Fruit fly (Drosophila melanogaster) whole organism, embryonic: ENCODE results near the gene Schip1.
A peak's percentile ranks its signal among the peaks of the same experiment; 100 is the strongest.

ENCODE experiments used
- CG11560 ChIP-seq: fragments of 200-800 bp; sonication (Bioruptor generic); IDR thresholded peaks from 3 replicates; pipeline ENCODE4 v1.3.6; 2022; ENCODE audit warnings: missing biosample characterization, missing genetic modification characterization
- CG11723 ChIP-seq: fragments of 200-800 bp; sonication (Bioruptor generic); optimal IDR thresholded peaks from 2 replicates; lab custom pipeline; 2017; ENCODE audit warnings: missing biosample characterization, mild to moderate bottlenecking, missing genetic modification characterization
- CG12659 ChIP-seq: fragments of 200-800 bp; sonication (Bioruptor generic); optimal IDR thresholded peaks from 3 replicates; lab custom pipeline; 2017; ENCODE audit warnings: mild to moderate bottlenecking, missing biosample characterization, missing genetic modification reagents, missing genetic modification characterization
- CG13775 ChIP-seq: fragments of 200-800 bp; sonication (Bioruptor generic); optimal IDR thresholded peaks from 3 replicates; lab custom pipeline; 2017; ENCODE audit warnings: missing biosample characterization, mild to moderate bottlenecking, missing genetic modification characterization
- CG13894 ChIP-seq: fragments of 200-800 bp; sonication (Bioruptor generic); optimal IDR thresholded peaks from 3 replicates; lab custom pipeline; 2018; ENCODE audit warnings: missing biosample characterization, mild to moderate bottlenecking, missing genetic modification characterization, moderate library complexity
- CG14441 ChIP-seq: fragments of 200-800 bp; sonication (Bioruptor generic); IDR thresholded peaks from 2 replicates; pipeline ENCODE4 v1.3.6; 2022; ENCODE audit warnings: missing biosample characterization, missing genetic modification characterization
- CG15479 ChIP-seq: fragments of 200-800 bp; sonication (Bioruptor generic); optimal IDR thresholded peaks from 3 replicates; lab custom pipeline; 2019; ENCODE audit warnings: missing biosample characterization, mild to moderate bottlenecking, missing genetic modification characterization, moderate library complexity
- CG1603 ChIP-seq: fragments of 200-800 bp; sonication (Bioruptor generic); optimal IDR thresholded peaks from 2 replicates; lab custom pipeline; 2019; ENCODE audit warnings: missing biosample characterization, mild to moderate bottlenecking, missing genetic modification characterization, moderate library complexity
- CG17385 ChIP-seq: fragments of 200-800 bp; sonication (Bioruptor generic); optimal IDR thresholded peaks from 3 replicates; lab custom pipeline; 2018; ENCODE audit warnings: missing biosample characterization, mild to moderate bottlenecking, missing genetic modification characterization
- CG17612 ChIP-seq: fragments of 200-800 bp; sonication (Bioruptor generic); IDR thresholded peaks from 2 replicates; pipeline ENCODE4 v1.3.6; 2022; ENCODE audit warnings: missing biosample characterization, missing genetic modification characterization
- CG1792 ChIP-seq: fragments of 200-800 bp; sonication (Bioruptor generic); optimal IDR thresholded peaks from 2 replicates; lab custom pipeline; 2016; ENCODE audit warnings: missing biosample characterization, missing genetic modification characterization
- CG2199 ChIP-seq: fragments of 200-800 bp; sonication (Bioruptor generic); IDR thresholded peaks from 3 replicates; pipeline ENCODE4 v1.3.6; 2022; ENCODE audit warnings: missing biosample characterization, missing genetic modification characterization
- CG2875 ChIP-seq: fragments of 200-800 bp; sonication (Bioruptor generic); optimal IDR thresholded peaks from 2 replicates; lab custom pipeline; 2017; ENCODE audit warnings: missing biosample characterization, mild to moderate bottlenecking, missing genetic modification characterization, missing genetic modification reagents
- CG30020 ChIP-seq: fragments of 200-800 bp; optimal IDR thresholded peaks from 2 replicates; lab custom pipeline; 2019; ENCODE audit warnings: missing biosample characterization, mild to moderate bottlenecking, missing genetic modification characterization, moderate library complexity
- CG31441 ChIP-seq: fragments of 200-800 bp; sonication (Bioruptor generic); IDR thresholded peaks from 2 replicates; pipeline ENCODE4 v1.3.6; 2022; ENCODE audit warnings: missing biosample characterization, missing genetic modification characterization
- CG33557 ChIP-seq: fragments of 200-800 bp; sonication (Bioruptor generic); optimal IDR thresholded peaks from 2 replicates; lab custom pipeline; 2019; ENCODE audit warnings: missing biosample characterization, mild to moderate bottlenecking, missing genetic modification characterization, moderate library complexity
- CG3995 ChIP-seq: fragments of 200-800 bp; sonication (Bioruptor generic); optimal IDR thresholded peaks from 3 replicates; lab custom pipeline; 2016; ENCODE audit warnings: missing biosample characterization, missing genetic modification characterization
- CG5245 ChIP-seq: fragments of 200-800 bp; sonication (Bioruptor generic); optimal IDR thresholded peaks from 3 replicates; lab custom pipeline; 2016; ENCODE audit warnings: missing biosample characterization, missing genetic modification characterization
- CG6689 ChIP-seq: fragments of 200-800 bp; sonication (Bioruptor generic); IDR thresholded peaks from 2 replicates; pipeline ENCODE4 v1.3.6; 2022; ENCODE audit warnings: missing biosample characterization, missing genetic modification characterization
- CG7745 ChIP-seq: fragments of 200-800 bp; sonication (Bioruptor generic); optimal IDR thresholded peaks from 2 replicates; lab custom pipeline; 2018; ENCODE audit warnings: missing biosample characterization, mild to moderate bottlenecking, missing genetic modification characterization, moderate library complexity
- CG9215 ChIP-seq: fragments of 200-800 bp; sonication (Bioruptor generic); IDR thresholded peaks from 2 replicates; pipeline ENCODE4 v1.3.6; 2022; ENCODE audit warnings: missing biosample characterization, missing genetic modification characterization
- Doc3 ChIP-seq: fragments of 200-800 bp; sonication (Bioruptor generic); IDR thresholded peaks from 3 replicates; pipeline ENCODE4 v1.3.6; 2022; ENCODE audit warnings: missing biosample characterization, missing genetic modification characterization; ENCODE audit not compliant: partially characterized antibody
- Elba2 ChIP-seq: fragments of 200-800 bp; sonication (Bioruptor generic); optimal IDR thresholded peaks from 3 replicates; lab custom pipeline; 2016; ENCODE audit warnings: missing biosample characterization, missing genetic modification characterization
- Ets97D ChIP-seq: fragments of 200-800 bp; sonication (Bioruptor generic); optimal IDR thresholded peaks from 3 replicates; lab custom pipeline; 2016; ENCODE audit warnings: missing biosample characterization, missing genetic modification characterization
- Fer2 ChIP-seq: fragments of 200-800 bp; sonication (Bioruptor generic); optimal IDR thresholded peaks from 2 replicates; lab custom pipeline; 2018; ENCODE audit warnings: missing biosample characterization, mild to moderate bottlenecking, missing genetic modification characterization, moderate library complexity
- Max ChIP-seq: fragments of 200-800 bp; sonication (Bioruptor generic); optimal IDR thresholded peaks from 2 replicates; lab custom pipeline; 2016; ENCODE audit warnings: missing biosample characterization, mild to moderate bottlenecking, missing genetic modification characterization
- Ravus ChIP-seq: fragments of 200-800 bp; sonication (Bioruptor generic); IDR thresholded peaks from 2 replicates; pipeline ENCODE4 v1.3.6; 2022; ENCODE audit warnings: missing biosample characterization, missing genetic modification characterization
- Sox100B ChIP-seq: fragments of 200-800 bp; sonication (Bioruptor generic); optimal IDR thresholded peaks from 3 replicates; lab custom pipeline; 2018; ENCODE audit warnings: missing biosample characterization, mild to moderate bottlenecking, missing genetic modification characterization
- Stat92E ChIP-seq, 3 experiments: fragments of >200 bp in 2 of 3; fragments of 200-800 bp in 1 of 3; sonication (Bioruptor generic) in 1 of 3; optimal IDR thresholded peaks; 2 replicates each; lab custom pipeline; 2017 to 2019; ENCODE audit warnings: missing biosample characterization in 3 of 3, missing genetic modification characterization in 3 of 3, mild to moderate bottlenecking in 1 of 3, moderate library complexity in 1 of 3
- ase ChIP-seq: fragments of 200-800 bp; sonication (Bioruptor generic); IDR thresholded peaks from 3 replicates; pipeline ENCODE4 v1.3.6; 2022; ENCODE audit warnings: missing biosample characterization, missing genetic modification characterization
- ci ChIP-seq: fragments of 200-800 bp; sonication (Bioruptor generic); IDR thresholded peaks from 3 replicates; pipeline ENCODE4 v1.3.6; 2022; ENCODE audit warnings: missing biosample characterization, missing genetic modification characterization
- cwo ChIP-seq: fragments of 200-800 bp; sonication (Bioruptor generic); optimal IDR thresholded peaks from 3 replicates; lab custom pipeline; 2017; ENCODE audit warnings: missing biosample characterization, missing genetic modification characterization, mild to moderate bottlenecking, moderate library complexity, missing genetic modification reagents
- da ChIP-seq: fragments of 200-800 bp; sonication (Bioruptor generic); optimal IDR thresholded peaks from 2 replicates; lab custom pipeline; 2016; ENCODE audit warnings: missing biosample characterization, missing genetic modification characterization
- dysf ChIP-seq: fragments of 200-800 bp; sonication (Bioruptor generic); IDR thresholded peaks from 3 replicates; pipeline ENCODE4 v1.3.6; 2022; ENCODE audit warnings: missing biosample characterization, missing genetic modification characterization
- gce ChIP-seq: fragments of 200-800 bp; sonication (Bioruptor generic); IDR thresholded peaks from 3 replicates; pipeline ENCODE4 v1.3.6; 2022; ENCODE audit warnings: missing biosample characterization, missing genetic modification characterization
- gsb ChIP-seq: fragments of 200-800 bp; sonication (Bioruptor generic); IDR thresholded peaks from 2 replicates; pipeline ENCODE4 v1.3.6; 2022; ENCODE audit warnings: missing biosample characterization, missing genetic modification characterization
- kay ChIP-seq: fragments of 200-800 bp; sonication (Bioruptor generic); optimal IDR thresholded peaks from 2 replicates; lab custom pipeline; 2016; ENCODE audit warnings: missing biosample characterization, missing genetic modification characterization
- pfk ChIP-seq: fragments of 200-800 bp; sonication (Bioruptor generic); optimal IDR thresholded peaks from 2 replicates; lab custom pipeline; 2018; ENCODE audit warnings: missing biosample characterization, mild to moderate bottlenecking, missing genetic modification characterization, moderate library complexity
- pho ChIP-seq: fragments of 200-800 bp; sonication (Bioruptor generic); optimal IDR thresholded peaks from 2 replicates; lab custom pipeline; 2016; ENCODE audit warnings: missing biosample characterization, missing genetic modification characterization
- pita ChIP-seq: fragments of 200-800 bp; sonication (Bioruptor generic); optimal IDR thresholded peaks from 2 replicates; lab custom pipeline; 2017; ENCODE audit warnings: missing biosample characterization, mild to moderate bottlenecking, missing genetic modification characterization
- pum ChIP-seq: fragments of 200-800 bp; sonication (Bioruptor generic); optimal IDR thresholded peaks from 2 replicates; lab custom pipeline; 2016; ENCODE audit warnings: missing biosample characterization, missing genetic modification characterization
- ro ChIP-seq: fragments of 200-800 bp; sonication (Bioruptor generic); IDR thresholded peaks from 2 replicates; pipeline ENCODE4 v1.3.6; 2022; ENCODE audit warnings: missing biosample characterization, missing genetic modification characterization
- sc ChIP-seq, 3 experiments: fragments of >200 bp in 2 of 3; fragments of 200-800 bp in 1 of 3; sonication (Bioruptor generic) in 1 of 3; optimal IDR thresholded peaks; 2 replicates in 2 of 3; 3 replicates in 1 of 3; lab custom pipeline; 2017; ENCODE audit warnings: mild to moderate bottlenecking in 1 of 3, missing biosample characterization in 1 of 3, missing genetic modification characterization in 1 of 3, missing genetic modification reagents in 1 of 3
- slou ChIP-seq: fragments of 200-800 bp; sonication (Bioruptor generic); optimal IDR thresholded peaks from 3 replicates; lab custom pipeline; 2016; ENCODE audit warnings: missing biosample characterization, missing genetic modification characterization
- trem ChIP-seq: fragments of 200-800 bp; optimal IDR thresholded peaks from 3 replicates; lab custom pipeline; 2019; ENCODE audit warnings: missing biosample characterization, mild to moderate bottlenecking, missing genetic modification characterization, moderate library complexity
- vvl ChIP-seq: fragments of 200-800 bp; sonication (Bioruptor generic); IDR thresholded peaks from 2 replicates; pipeline ENCODE4 v1.3.6; 2022; ENCODE audit warnings: missing biosample characterization, missing genetic modification characterization
- wdn ChIP-seq: fragments of 200-800 bp; sonication (Bioruptor generic); IDR thresholded peaks from 2 replicates; pipeline ENCODE4 v1.3.6; 2022; ENCODE audit warnings: missing biosample characterization, missing genetic modification characterization

Gene Schip1

dm6 chr2L:10373605-10374269, 42.8 kb upstream of the Schip1 start, which contains the start of gene rho-5 (continued):
- TF ChIP-seq Stat92E (GFP tag; optimal IDR thresholded peaks at IDR 0.05; lab: Kevin White, UChicago) (no peak), CG15479 (GFP tag; lab: Kevin White, UChicago) (no peak)

- TF ChIP-seq CG13775 (GFP tag; lab: Kevin White, UChicago), result no peak
- peak; percentile 11 for TF ChIP-seq Ets97D (GFP tag; lab: Kevin White, UChicago)
- no peak for TF ChIP-seq slou (GFP tag; lab: Kevin White, UChicago)
- TF ChIP-seq ase (GFP tag; lab: Robert Waterston, UW), result 0 out of 3 replicates have a peak, but pooled peaks have one; percentile 11
- TF ChIP-seq CG17612, result 0 out of 2 replicates have a peak, but pooled peaks have one; percentile 28
- TF ChIP-seq dysf (GFP tag; lab: Robert Waterston, UW), result 0 out of 3 replicates have a peak, but pooled peaks have one; percentile 28
- TF ChIP-seq Sox100B, result no peak
- no peak for TF ChIP-seq CG5245 (GFP tag; lab: Kevin White, UChicago)
- peak; percentile 18 for TF ChIP-seq CG11723 (GFP tag; lab: Kevin White, UChicago)
- TF ChIP-seq gce (GFP tag; lab: Robert Waterston, UW), result no peak
- no peak for TF ChIP-seq pum (GFP tag; lab: Kevin White, UChicago)
- TF ChIP-seq cwo (GFP tag; lab: Kevin White, UChicago), result no peak
- TF ChIP-seq CG31441 (GFP tag; lab: Robert Waterston, UW), result no peak
- 0 out of 3 replicates have a peak, but pooled peaks have one; percentile 35 for TF ChIP-seq CG11560 (tag; lab: Robert Waterston, UW)
- TF ChIP-seq kay (GFP tag; lab: Kevin White, UChicago), result no peak
- TF ChIP-seq CG9215 (GFP tag; lab: Robert Waterston, UW), result no peak
- TF ChIP-seq ci (GFP tag; lab: Robert Waterston, UW), result 0 out of 3 replicates have a peak, but pooled peaks have one; percentile 33
- peak; percentile 67 for TF ChIP-seq CG1603 (tag; lab: Kevin White, UChicago)
- TF ChIP-seq pfk, result peak; percentile 86
- peak; percentile 13 for TF ChIP-seq da
- peak; percentile 49 for TF ChIP-seq CG30020 (tag; lab: Kevin White, UChicago)
- 0 out of 3 replicates have a peak, but pooled peaks have one; percentile 32 for TF ChIP-seq Doc3
These were observed 41.4 kb upstream of the Schip1 start for dm6 chr2L:10372297-10372696.

DNA sequence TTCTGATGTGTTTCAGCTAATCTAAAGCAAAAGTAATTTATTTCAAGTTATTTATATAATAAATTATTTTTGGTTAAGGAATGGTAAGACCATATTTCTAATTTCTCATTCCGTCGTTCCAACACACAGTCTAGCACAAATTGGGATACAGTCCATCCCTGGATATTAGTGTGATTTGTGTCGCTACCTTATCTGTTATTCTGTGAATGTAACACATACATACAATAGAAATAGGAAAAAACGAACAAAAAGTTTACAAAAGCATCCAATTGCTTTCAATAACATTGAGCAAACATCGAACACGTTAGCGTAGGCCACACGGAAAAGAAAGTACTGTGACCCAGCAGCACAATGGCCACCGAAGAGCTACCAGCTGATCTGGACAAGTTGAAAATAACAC, 35.6 kb upstream of the Schip1 start, which contains the start of gene CG5056:
CG5056 (plus strand) TSS at position 168 of the 400 bp plus-strand sequence.
- no peak for TF ChIP-seq ro (GFP tag; lab: Robert Waterston, UW)
- TF ChIP-seq vvl (GFP tag; lab: Robert Waterston, UW), result 0 out of 2 replicates have a peak, but pooled peaks have one; percentile 28
- no peak for TF ChIP-seq CG33557 (GFP tag; lab: Kevin White, UChicago)
- TF ChIP-seq Fer2, result no peak
- no peak for TF ChIP-seq CG7745 (tag; lab: Kevin White, UChicago)
- no peak for TF ChIP-seq CG14441 (GFP tag; lab: Robert Waterston, UW)
- TF ChIP-seq CG3995 (GFP tag; lab: Kevin White, UChicago), result peak; percentile 7
- TF ChIP-seq Ravus, result no peak
- no peak for TF ChIP-seq CG6689
- TF ChIP-seq pho (GFP tag; lab: Kevin White, UChicago), result no peak
- TF ChIP-seq CG2199 (GFP tag; lab: Robert Waterston, UW), result no peak
- TF ChIP-seq CG1792, result no peak
- TF ChIP-seq CG12659 (GFP tag; lab: Kevin White, UChicago), result peak; percentile 75
- TF ChIP-seq Max (GFP tag; lab: Kevin White, UChicago), result peak; percentile 17
- no peak for TF ChIP-seq wdn (GFP tag; lab: Robert Waterston, UW)
- TF ChIP-seq CG13894 (tag; lab: Kevin White, UChicago), result no peak
- no peak for TF ChIP-seq gsb (GFP tag; lab: Robert Waterston, UW)
- no peak for TF ChIP-seq sc (optimal IDR thresholded peaks at IDR 0.05; lab: Kevin White, UChicago)
- no peak for TF ChIP-seq sc (GFP tag; optimal IDR thresholded peaks at IDR 0.05; lab: Kevin White, UChicago)
- peak; percentile 69 for TF ChIP-seq trem (tag; lab: Kevin White, UChicago)
- TF ChIP-seq CG17385 (GFP tag; lab: Kevin White, UChicago), result no peak
- TF ChIP-seq CG2875 (GFP tag; lab: Kevin White, UChicago), result no peak
- TF ChIP-seq Elba2 (GFP tag; lab: Kevin White, UChicago), result no peak
- no peak for TF ChIP-seq pita (GFP tag; lab: Kevin White, UChicago)
